Fruit fly (Drosophila melanogaster): ENCODE results near the gene vri.

The vri gene

DNA sequence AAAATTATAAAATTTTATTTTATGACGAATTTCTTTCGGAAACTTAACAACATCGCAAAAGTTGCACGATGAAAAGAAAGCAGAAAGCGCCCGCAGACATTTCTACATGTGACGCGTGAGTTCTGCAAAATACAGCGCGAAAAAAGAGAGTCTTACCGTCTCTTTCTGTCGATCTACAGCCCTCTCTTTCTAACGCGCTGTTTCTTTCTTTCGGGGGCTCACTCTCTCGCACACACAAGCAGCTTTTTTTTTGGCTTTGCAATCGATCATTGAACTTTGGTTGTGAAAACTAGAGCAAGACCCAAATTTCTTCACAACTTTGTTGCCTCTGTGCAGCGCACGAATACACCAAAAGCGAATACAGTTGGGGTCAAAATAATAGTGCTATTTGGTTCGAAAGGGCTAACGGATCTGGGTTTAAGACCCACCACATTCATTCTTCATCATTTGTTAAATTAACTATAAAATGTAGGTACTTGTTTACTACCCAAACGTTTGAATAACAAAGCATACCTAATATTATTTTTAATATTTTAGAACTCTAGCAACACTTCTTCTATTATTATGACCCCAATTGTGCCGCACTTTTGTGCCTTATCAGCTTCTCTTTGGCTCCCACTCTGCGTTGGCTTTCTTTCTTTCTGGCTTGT, 10.4 kb downstream of the vri start (continued):
- peak; percentile 75 for TF ChIP-seq twi (tag; optimal IDR thresholded peaks at IDR 0.05)
- TF ChIP-seq vnd (GFP tag; IDR thresholded peaks at IDR 0.05; ENCODE audit: partially characterized antibody), result no peak
- peak; percentile 56 for TF ChIP-seq CG6654 (GFP tag; optimal IDR thresholded peaks at IDR 0.05)
- TF ChIP-seq Lim3 (GFP tag; IDR thresholded peaks at IDR 0.05), result peak; percentile 67
- TF ChIP-seq crc (GFP tag; optimal IDR thresholded peaks at IDR 0.05), result peak; percentile 29
- TF ChIP-seq shn (GFP tag; optimal IDR thresholded peaks at IDR 0.05), result peak; percentile 59
- peak; percentile 54 to 75 for TF ChIP-seq dpn (GFP tag; optimal IDR thresholded peaks at IDR 0.05)
- peak in 1 of 2 experiments; percentile 70 for TF ChIP-seq Pdp1 (GFP tag; optimal IDR thresholded peaks at IDR 0.05)
- peak; percentile 50 for TF ChIP-seq CG30431 (GFP tag; optimal IDR thresholded peaks at IDR 0.05)
- TF ChIP-seq CG17912 (GFP tag; optimal IDR thresholded peaks at IDR 0.05), result no peak
- peak; percentile 74 for TF ChIP-seq ap (GFP tag; IDR thresholded peaks at IDR 0.05)
- peak; percentile 38; the same call in 1 of the 3 replicates for TF ChIP-seq sr (GFP tag; IDR thresholded peaks at IDR 0.05)
- no peak for TF ChIP-seq pfk (GFP tag; optimal IDR thresholded peaks at IDR 0.05)
- no peak for TF ChIP-seq CG8765 (GFP tag; IDR thresholded peaks at IDR 0.05)
- no peak for TF ChIP-seq dan (GFP tag; IDR thresholded peaks at IDR 0.05)
- TF ChIP-seq Awh (GFP tag; IDR thresholded peaks at IDR 0.05), result peak; percentile 91
- no peak for TF ChIP-seq Adf1 (GFP tag; IDR thresholded peaks at IDR 0.05)
- no peak for TF ChIP-seq pzg (GFP tag; optimal IDR thresholded peaks at IDR 0.05)
- TF ChIP-seq sna (GFP tag; IDR thresholded peaks at IDR 0.05; ENCODE audit: partially characterized antibody), result no peak
- peak; percentile 8 for TF ChIP-seq CG31365 (tag; optimal IDR thresholded peaks at IDR 0.05)
- TF ChIP-seq Myb (GFP tag; optimal IDR thresholded peaks at IDR 0.05), result peak; percentile 15
- peak; percentile 46 for TF ChIP-seq CG1832 (GFP tag; optimal IDR thresholded peaks at IDR 0.05)
- TF ChIP-seq CG31224 (GFP tag; IDR thresholded peaks at IDR 0.05), result peak; percentile 35; the same call in 1 of the 2 replicates
- peak; percentile 93 for TF ChIP-seq CG12391 (tag; optimal IDR thresholded peaks at IDR 0.05)
- no peak for TF ChIP-seq TFAM (GFP tag; optimal IDR thresholded peaks at IDR 0.05)
- peak; percentile 11 for TF ChIP-seq dm (GFP tag; optimal IDR thresholded peaks at IDR 0.05)
- no peak for TF ChIP-seq CG13123 (GFP tag; optimal IDR thresholded peaks at IDR 0.05)
- peak; percentile 41 for TF ChIP-seq fu2 (GFP tag; optimal IDR thresholded peaks at IDR 0.05)
- TF ChIP-seq CG15601 (tag; optimal IDR thresholded peaks at IDR 0.05), result peak; percentile 87
- TF ChIP-seq Sry-β (GFP tag; optimal IDR thresholded peaks at IDR 0.05), result peak; percentile 33
- peak; percentile 29 for TF ChIP-seq Drgx (GFP tag; IDR thresholded peaks at IDR 0.05)
- TF ChIP-seq CG15514 (GFP tag; optimal IDR thresholded peaks at IDR 0.05), result peak; percentile 40
- peak; percentile 66 for TF ChIP-seq CG9932 (GFP tag; IDR thresholded peaks at IDR 0.05)
- TF ChIP-seq mld (GFP tag; IDR thresholded peaks at IDR 0.05; ENCODE audit: partially characterized antibody), result no peak
- TF ChIP-seq esg (GFP tag; conservative IDR thresholded peaks at IDR 0.05), result peak; percentile 88
- TF ChIP-seq Opbp (GFP tag; IDR thresholded peaks at IDR 0.05; ENCODE audit: partially characterized antibody), result no peak
- peak; percentile 69 for TF ChIP-seq gt (GFP tag; IDR thresholded peaks at IDR 0.05)
- TF ChIP-seq CG9215 (GFP tag; IDR thresholded peaks at IDR 0.05), result peak; percentile 20; the same call in 1 of the 2 replicates
- peak; percentile 70 for TF ChIP-seq Spps (tag; optimal IDR thresholded peaks at IDR 0.05)
- peak; percentile 57 for TF ChIP-seq pum (GFP tag; optimal IDR thresholded peaks at IDR 0.05)
- TF ChIP-seq CG18011 (GFP tag; optimal IDR thresholded peaks at IDR 0.05), result peak; percentile 57
- TF ChIP-seq CG11456 (GFP tag; IDR thresholded peaks at IDR 0.05), result peak; percentile 65; the same call in 2 of the 3 replicates
- peak; percentile 76 for TF ChIP-seq Xbp1 (GFP tag; optimal IDR thresholded peaks at IDR 0.05)
- no peak for TF ChIP-seq Bgb (GFP tag; IDR thresholded peaks at IDR 0.05; ENCODE audit: partially characterized antibody)
- no peak for TF ChIP-seq ftz-f1 (GFP tag; optimal IDR thresholded peaks at IDR 0.05)
- TF ChIP-seq CG1647 (GFP tag; optimal IDR thresholded peaks at IDR 0.05), result peak; percentile 20
- TF ChIP-seq dati (GFP tag; IDR thresholded peaks at IDR 0.05), result no peak
- no peak for TF ChIP-seq al (GFP tag; IDR thresholded peaks at IDR 0.05)
- peak; percentile 64; the same call in 2 of the 3 replicates for TF ChIP-seq ase (GFP tag; IDR thresholded peaks at IDR 0.05)
- TF ChIP-seq Sry-δ (GFP tag; optimal IDR thresholded peaks at IDR 0.05), result no peak

All from whole organism, embryonic.